Worm (Caenorhabditis elegans) whole organism, L3 larva: ENCODE results near the gene F26G1.11.

Source experiments
- ZK546.5 ChIP-seq: sonication (generic microtip); optimal IDR thresholded peaks from 2 replicates; lab custom pipeline; 2017; ENCODE audit warnings: missing biosample characterization, missing genetic modification characterization
- ceh-82 ChIP-seq: fragments of 150-350 bp; optimal IDR thresholded peaks from 2 replicates; lab custom pipeline; 2014; ENCODE audit warnings: missing biosample characterization, missing genetic modification characterization
- egl-27 ChIP-seq: sonication (generic microtip); optimal IDR thresholded peaks from 4 replicates; lab custom pipeline; 2017; ENCODE audit warnings: missing biosample characterization, missing genetic modification reagents, missing genetic modification characterization
- hmg-11 ChIP-seq: sonication (generic microtip); optimal IDR thresholded peaks from 2 replicates; lab custom pipeline; 2016; ENCODE audit warnings: missing genetic modification characterization, missing compliant biosample characterization
- lin-39 ChIP-seq: fragments of 150-350 bp; optimal IDR thresholded peaks from 2 replicates; lab custom pipeline; 2018; ENCODE audit warnings: missing biosample characterization, missing genetic modification reagents, missing genetic modification characterization
- nhr-11 ChIP-seq: fragments of 150-350 bp; optimal IDR thresholded peaks from 2 replicates; lab custom pipeline; 2014; ENCODE audit warnings: missing biosample characterization, missing genetic modification characterization
- nhr-237 ChIP-seq: fragments of 150-350 bp; optimal IDR thresholded peaks from 2 replicates; lab custom pipeline; 2014; ENCODE audit warnings: missing biosample characterization, missing genetic modification characterization
- nhr-25 ChIP-seq: sonication (generic microtip); optimal IDR thresholded peaks from 2 replicates; lab custom pipeline; 2017; ENCODE audit warnings: missing biosample characterization, missing genetic modification characterization
- nhr-28 ChIP-seq: fragments of 150-350 bp; optimal IDR thresholded peaks from 2 replicates; lab custom pipeline; 2014; ENCODE audit warnings: missing biosample characterization, missing genetic modification characterization
- nhr-76 ChIP-seq: fragments of 150-350 bp; sonication (generic microtip); optimal IDR thresholded peaks from 5 replicates; lab custom pipeline; 2014; ENCODE audit warnings: missing biosample characterization, missing genetic modification characterization
- nhr-77 ChIP-seq: fragments of 150-350 bp; optimal IDR thresholded peaks from 2 replicates; lab custom pipeline; 2014; ENCODE audit warnings: missing biosample characterization, missing genetic modification characterization
- sea-2 ChIP-seq: fragments of 150-350 bp; sonication (generic microtip); optimal IDR thresholded peaks from 4 replicates; lab custom pipeline; 2014; ENCODE audit warnings: missing biosample characterization, missing genetic modification reagents, missing genetic modification characterization
- tbx-2 ChIP-seq: sonication (generic microtip); optimal IDR thresholded peaks from 2 replicates; lab custom pipeline; 2016; ENCODE audit warnings: mild to moderate bottlenecking, missing genetic modification characterization, missing compliant biosample characterization
- ztf-11 ChIP-seq: fragments of 150-350 bp; optimal IDR thresholded peaks from 2 replicates; lab custom pipeline; 2014; ENCODE audit warnings: missing biosample characterization, missing genetic modification characterization

- TF ChIP-seq tbx-2 (tag; lab: Kevin White, UChicago) = no peak
- TF ChIP-seq egl-27 (tag; lab: Kevin White, UChicago) = no peak
- TF ChIP-seq nhr-28 (tag; lab: Kevin White, UChicago) = no peak
- TF ChIP-seq hmg-11 (tag; lab: Kevin White, UChicago) = no peak
- TF ChIP-seq ceh-82 (tag; lab: Kevin White, UChicago) = no peak
- no peak for TF ChIP-seq ztf-11 (tag; lab: Kevin White, UChicago)
- TF ChIP-seq nhr-77 (tag; lab: Kevin White, UChicago) = no peak
- no peak for TF ChIP-seq nhr-76 (tag; lab: Kevin White, UChicago)
- no peak for TF ChIP-seq nhr-11
- TF ChIP-seq lin-39 (tag; lab: Kevin White, UChicago) = no peak
- no peak for TF ChIP-seq nhr-237 (tag; lab: Kevin White, UChicago)
- TF ChIP-seq sea-2 (GFP tag; lab: Kevin White, UChicago) = no peak
- no peak for TF ChIP-seq ZK546.5 (tag; lab: Kevin White, UChicago)
- no peak for TF ChIP-seq nhr-25 (tag; lab: Kevin White, UChicago)
Measured at ce11 chrII:4756751-4757150, 20.2 kb upstream of the F26G1.11 start, which contains the start of gene C27D9.2.
